Worm (Caenorhabditis elegans): ENCODE measurements around the gene nhr-18.

ce11 chrV:2249310-2249709 lies 22.3 kb downstream of the nhr-18 start, which contains the start of gene cyp-33C6:
- TF ChIP-seq snpc-4 (tag; optimal IDR thresholded peaks at IDR 0.05): no peak
- no peak for TF ChIP-seq dpl-1 (GFP tag; optimal IDR thresholded peaks at IDR 0.05)
- no peak for TF ChIP-seq fos-1 (tag; optimal IDR thresholded peaks at IDR 0.05)
- no peak for TF ChIP-seq Y5F2A.4 (GFP tag; optimal IDR thresholded peaks at IDR 0.05)
- TF ChIP-seq ama-1 (optimal IDR thresholded peaks at IDR 0.05): no peak
- no peak for TF ChIP-seq pqm-1 (tag; optimal IDR thresholded peaks at IDR 0.05)
